Fruit fly (Drosophila melanogaster): Measurements from ENCODE around the gene CG31296.

Gene CG31296

dm6 chr3R:15553566-15553965, 22.3 kb upstream of the CG31296 start:
- TF ChIP-seq psq (GFP tag; optimal IDR thresholded peaks at IDR 0.05): peak; percentile 44
- peak; percentile 48 for TF ChIP-seq Rel (GFP tag; optimal IDR thresholded peaks at IDR 0.05)
- TF ChIP-seq Rel (tag; optimal IDR thresholded peaks at IDR 0.05): no peak
- TF ChIP-seq Hr83 (GFP tag; optimal IDR thresholded peaks at IDR 0.05; ENCODE audit: poor library complexity, severe bottlenecking): no peak
- TF ChIP-seq CrebA (GFP tag; optimal IDR thresholded peaks at IDR 0.05; ENCODE audit: borderline replicate concordance): no peak
- no peak for TF ChIP-seq rgr (GFP tag; optimal IDR thresholded peaks at IDR 0.05)
- no peak for TF ChIP-seq tai (GFP tag; optimal IDR thresholded peaks at IDR 0.05)
- no peak for TF ChIP-seq Sp1 (GFP tag; optimal IDR thresholded peaks at IDR 0.05)

- TF ChIP-seq jim (GFP tag; optimal IDR thresholded peaks at IDR 0.05) (no peak), ey (GFP tag; optimal IDR thresholded peaks at IDR 0.05) (no peak), Jra (GFP tag; optimal IDR thresholded peaks at IDR 0.05) (no peak), usp (GFP tag; optimal IDR thresholded peaks at IDR 0.05) (no peak), CrebA (GFP tag; optimal IDR thresholded peaks at IDR 0.05; ENCODE audit: borderline replicate concordance) (no peak), OdsH (GFP tag; optimal IDR thresholded peaks at IDR 0.05) (no peak), br (GFP tag; optimal IDR thresholded peaks at IDR 0.05) (no peak), CG32264 (GFP tag; optimal IDR thresholded peaks at IDR 0.05) (no peak), dsf (GFP tag; optimal IDR thresholded peaks at IDR 0.05; ENCODE audit: borderline replicate concordance) (no peak)
These were observed 21.5 kb upstream of the CG31296 start, which contains the start of gene AOX4 for dm6 chr3R:15552733-15553132. Gene AOX4, minus strand, starts transcription at chr3R:15552833.

- TF ChIP-seq ey (GFP tag; optimal IDR thresholded peaks at IDR 0.05): peak; percentile 8
- TF ChIP-seq jim (GFP tag; optimal IDR thresholded peaks at IDR 0.05): no peak
- peak; percentile 40 for TF ChIP-seq woc (GFP tag; optimal IDR thresholded peaks at IDR 0.05)
- TF ChIP-seq br (GFP tag; optimal IDR thresholded peaks at IDR 0.05): peak; percentile 30
- peak in 1 of 2 experiments; percentile 32 for TF ChIP-seq foxo (GFP tag; optimal IDR thresholded peaks at IDR 0.05)
- TF ChIP-seq h (GFP tag; optimal IDR thresholded peaks at IDR 0.05): peak; percentile 27
- peak; percentile 20 for TF ChIP-seq OdsH (GFP tag; optimal IDR thresholded peaks at IDR 0.05)
- peak; percentile 47 for TF ChIP-seq psq (GFP tag; optimal IDR thresholded peaks at IDR 0.05)
- no peak for TF ChIP-seq CG32264 (GFP tag; optimal IDR thresholded peaks at IDR 0.05)
These were observed 16.7 kb upstream of the CG31296 start, which contains the start of gene AOX3 for dm6 chr3R:15547827-15548517. Gene AOX3, minus strand, starts transcription at chr3R:15548188.

dm6 chr3R:15547226-15547625, 16.0 kb upstream of the CG31296 start:
- TF ChIP-seq fru (GFP tag; optimal IDR thresholded peaks at IDR 0.05) (no peak), dmrt93B (GFP tag; optimal IDR thresholded peaks at IDR 0.05) (no peak), Mio (GFP tag; optimal IDR thresholded peaks at IDR 0.05) (no peak), Jra (GFP tag; optimal IDR thresholded peaks at IDR 0.05) (no peak), usp (GFP tag; optimal IDR thresholded peaks at IDR 0.05) (no peak), Hr78 (GFP tag; optimal IDR thresholded peaks at IDR 0.05) (no peak), OdsH (GFP tag; optimal IDR thresholded peaks at IDR 0.05) (no peak), brk (GFP tag; optimal IDR thresholded peaks at IDR 0.05) (no peak), tai (GFP tag; optimal IDR thresholded peaks at IDR 0.05) (no peak), br (GFP tag; optimal IDR thresholded peaks at IDR 0.05) (no peak), Dif (GFP tag; optimal IDR thresholded peaks at IDR 0.05; ENCODE audit: partially characterized antibody) (no peak)

dm6 chr3R:15542314-15542713, 11.0 kb upstream of the CG31296 start, which contains the start of gene AOX2:
Gene AOX2, minus strand, starts transcription at chr3R:15542414.
- TF ChIP-seq OdsH (GFP tag; optimal IDR thresholded peaks at IDR 0.05): no peak
- TF ChIP-seq Rel (GFP tag; optimal IDR thresholded peaks at IDR 0.05): no peak
- TF ChIP-seq Rel (tag; optimal IDR thresholded peaks at IDR 0.05): no peak
- no peak for TF ChIP-seq rgr (GFP tag; optimal IDR thresholded peaks at IDR 0.05)
- TF ChIP-seq Hr83 (GFP tag; optimal IDR thresholded peaks at IDR 0.05; ENCODE audit: poor library complexity, severe bottlenecking): no peak
- TF ChIP-seq Sp1 (GFP tag; optimal IDR thresholded peaks at IDR 0.05): no peak
- no peak for TF ChIP-seq br (GFP tag; optimal IDR thresholded peaks at IDR 0.05)
- no peak for TF ChIP-seq usp (GFP tag; optimal IDR thresholded peaks at IDR 0.05)
- no peak for TF ChIP-seq Vsx2 (GFP tag; optimal IDR thresholded peaks at IDR 0.05; ENCODE audit: partially characterized antibody)
- no peak for TF ChIP-seq jim (GFP tag; optimal IDR thresholded peaks at IDR 0.05)
- no peak for TF ChIP-seq brk (GFP tag; optimal IDR thresholded peaks at IDR 0.05)
- TF ChIP-seq Hnf4 (GFP tag; optimal IDR thresholded peaks at IDR 0.05): no peak
- TF ChIP-seq tai (GFP tag; optimal IDR thresholded peaks at IDR 0.05): no peak
- no peak for TF ChIP-seq sage (GFP tag; optimal IDR thresholded peaks at IDR 0.05)
- no peak for TF ChIP-seq woc (GFP tag; optimal IDR thresholded peaks at IDR 0.05)
- no peak for TF ChIP-seq foxo (GFP tag; optimal IDR thresholded peaks at IDR 0.05)
- no peak for TF ChIP-seq CrebA (GFP tag; optimal IDR thresholded peaks at IDR 0.05; ENCODE audit: borderline replicate concordance)
- TF ChIP-seq Dif (GFP tag; optimal IDR thresholded peaks at IDR 0.05; ENCODE audit: partially characterized antibody): no peak
- TF ChIP-seq N (GFP tag; optimal IDR thresholded peaks at IDR 0.05): no peak
- TF ChIP-seq dmrt93B (GFP tag; optimal IDR thresholded peaks at IDR 0.05): no peak
- no peak for TF ChIP-seq Abd-B (GFP tag; optimal IDR thresholded peaks at IDR 0.05)
